Fruit fly (Drosophila melanogaster) whole organism, adult: Measurements from ENCODE around the gene ncd.

Source experiments
- CG12768 ChIP-seq: fragments of 200-800 bp; sonication (Bioruptor generic); optimal IDR thresholded peaks from 2 replicates; lab custom pipeline; 2017; ENCODE audit warnings: missing biosample characterization, missing genetic modification characterization, mild to moderate bottlenecking, moderate library complexity, missing genetic modification reagents
- Crg-1 ChIP-seq: fragments of 200-800 bp; sonication (Bioruptor generic); optimal IDR thresholded peaks from 2 replicates; lab custom pipeline; 2016; ENCODE audit warnings: missing biosample characterization, missing genetic modification characterization
- Hr96 ChIP-seq: fragments of 200-800 bp; sonication (Bioruptor generic); optimal IDR thresholded peaks from 2 replicates; lab custom pipeline; 2016; ENCODE audit warnings: missing biosample characterization, missing genetic modification characterization
- Mnt ChIP-seq: fragments of 200-800 bp; sonication (Bioruptor generic); optimal IDR thresholded peaks from 2 replicates; lab custom pipeline; 2016; ENCODE audit warnings: missing biosample characterization, mild to moderate bottlenecking, missing genetic modification characterization
- bab1 ChIP-seq: fragments of 200-800 bp; sonication (Bioruptor generic); optimal IDR thresholded peaks from 3 replicates; lab custom pipeline; 2019; ENCODE audit warnings: missing biosample characterization, mild to moderate bottlenecking, missing genetic modification characterization, moderate library complexity
- cnc ChIP-seq, 2 experiments: fragments of >200 bp; optimal IDR thresholded peaks; 2 replicates each; lab custom pipeline; 2017
- pad ChIP-seq: fragments of 200-800 bp; sonication (Bioruptor generic); optimal IDR thresholded peaks from 3 replicates; lab custom pipeline; 2017; ENCODE audit warnings: missing biosample characterization, missing genetic modification characterization, mild to moderate bottlenecking, moderate library complexity, missing genetic modification reagents
- tj ChIP-seq: fragments of 200-800 bp; sonication (Bioruptor generic); optimal IDR thresholded peaks from 3 replicates; lab custom pipeline; 2017; ENCODE audit warnings: missing biosample characterization, mild to moderate bottlenecking, missing genetic modification characterization, moderate library complexity
- toe ChIP-seq: fragments of 200-800 bp; sonication (Bioruptor generic); optimal IDR thresholded peaks from 2 replicates; lab custom pipeline; 2016; ENCODE audit warnings: missing biosample characterization, missing genetic modification characterization

- TF ChIP-seq Crg-1 (GFP tag; lab: Kevin White, UChicago): no peak
- no peak for TF ChIP-seq Mnt (GFP tag; lab: Kevin White, UChicago)
- TF ChIP-seq tj (GFP tag; lab: Kevin White, UChicago): no peak
- TF ChIP-seq Hr96 (GFP tag; lab: Kevin White, UChicago): no peak
- no peak for TF ChIP-seq cnc (optimal IDR thresholded peaks at IDR 0.05; lab: Kevin White, UChicago)
- no peak for TF ChIP-seq toe (GFP tag; lab: Kevin White, UChicago)
- no peak for TF ChIP-seq bab1 (GFP tag; lab: Kevin White, UChicago)
- no peak for TF ChIP-seq pad (GFP tag; lab: Kevin White, UChicago)
- TF ChIP-seq CG12768: no peak
These were observed 11.7 kb upstream of the ncd start, which contains the start of gene neo for dm6 chr3R:29818434-29819268.
